Fruit fly (Drosophila melanogaster): Measurements from ENCODE around the gene Nbr.
A peak's percentile ranks its signal among the peaks of the same experiment; 100 is the strongest.

The Nbr gene

DNA sequence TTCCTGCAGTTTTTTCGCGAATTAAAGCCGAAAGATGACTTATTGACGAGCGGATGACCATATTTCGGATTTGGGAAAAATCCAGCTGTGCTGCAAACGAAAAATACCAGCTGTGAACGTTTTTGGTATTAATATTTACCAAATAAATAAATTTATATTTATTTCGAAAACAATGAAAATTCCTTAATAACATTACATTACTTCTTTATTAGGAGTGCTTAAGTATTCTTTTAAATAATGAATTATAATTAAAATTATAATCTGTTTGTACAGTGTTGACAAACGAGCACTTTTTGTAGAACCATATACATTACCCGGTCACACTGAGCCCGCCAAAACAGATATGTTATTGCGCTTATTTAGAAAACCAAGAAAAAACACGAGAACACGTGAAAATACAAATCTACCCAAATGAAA, 16.7 kb upstream of the Nbr start, which contains the start of the genes bur and Mcm10 (continued):
- TF ChIP-seq tll (GFP tag; optimal IDR thresholded peaks at IDR 0.05) (peak in 1 of 2 experiments; percentile 97), CG4282 (GFP tag; optimal IDR thresholded peaks at IDR 0.05) (no peak), BEAF-32 (GFP tag; optimal IDR thresholded peaks at IDR 0.05) (peak; percentile 28)

DNA sequence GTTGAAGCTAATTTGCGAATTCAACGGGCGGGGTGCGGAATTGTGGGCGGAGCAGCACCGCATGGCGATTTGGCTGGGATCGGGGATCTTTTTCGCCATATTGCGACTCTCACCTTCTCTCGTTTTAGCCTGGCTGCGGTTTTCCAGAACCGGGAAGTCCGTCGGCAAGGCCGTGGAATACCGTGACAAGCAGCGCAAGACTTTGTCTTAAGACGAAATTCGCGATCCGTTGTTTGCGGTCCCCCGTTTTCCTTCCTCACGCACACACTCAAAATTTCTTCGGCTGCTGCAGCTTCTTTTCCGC, 16.3 kb upstream of the Nbr start:
- TF ChIP-seq CG9609 (GFP tag; optimal IDR thresholded peaks at IDR 0.05), result no peak
- no peak for TF ChIP-seq tap (tag; optimal IDR thresholded peaks at IDR 0.05)
- TF ChIP-seq CG34422 (GFP tag; IDR thresholded peaks at IDR 0.05), result 0 out of 3 replicates have a peak, but pooled peaks have one; percentile 33
- 0 out of 2 replicates have a peak, but pooled peaks have one; percentile 6 for TF ChIP-seq MBD-R2 (GFP tag; IDR thresholded peaks at IDR 0.05)
- no peak for TF ChIP-seq slbo (GFP tag; IDR thresholded peaks at IDR 0.05)
- no peak for TF ChIP-seq Kr (GFP tag; optimal IDR thresholded peaks at IDR 0.05)
- no peak for TF ChIP-seq Gsc (GFP tag; IDR thresholded peaks at IDR 0.05)
- TF ChIP-seq CG15011 (GFP tag; optimal IDR thresholded peaks at IDR 0.05), result no peak
- TF ChIP-seq Hr51 (GFP tag; optimal IDR thresholded peaks at IDR 0.05), result no peak
- no peak for TF ChIP-seq en (GFP tag; optimal IDR thresholded peaks at IDR 0.05)
- no peak for TF ChIP-seq NfI (GFP tag; optimal IDR thresholded peaks at IDR 0.05)
- no peak for TF ChIP-seq CG6854 (GFP tag; optimal IDR thresholded peaks at IDR 0.05)
- no peak for TF ChIP-seq Ssrp (tag; optimal IDR thresholded peaks at IDR 0.05)
- no peak for TF ChIP-seq nerfin-2 (GFP tag; IDR thresholded peaks at IDR 0.05; ENCODE audit: partially characterized antibody)
- no peak for TF ChIP-seq amos (GFP tag; IDR thresholded peaks at IDR 0.05; ENCODE audit: partially characterized antibody)
- TF ChIP-seq CG12299 (tag; optimal IDR thresholded peaks at IDR 0.05), result no peak
- TF ChIP-seq CG13123 (GFP tag; optimal IDR thresholded peaks at IDR 0.05), result no peak
- 0 out of 3 replicates have a peak, but pooled peaks have one; percentile 19 for TF ChIP-seq hb (GFP tag; IDR thresholded peaks at IDR 0.05; ENCODE audit: partially characterized antibody)
- TF ChIP-seq cg (GFP tag; optimal IDR thresholded peaks at IDR 0.05), result peak; percentile 56
- no peak for TF ChIP-seq CG7987 (GFP tag; optimal IDR thresholded peaks at IDR 0.05)
- TF ChIP-seq p53 (GFP tag; optimal IDR thresholded peaks at IDR 0.05), result no peak
- TF ChIP-seq CG13424 (tag; optimal IDR thresholded peaks at IDR 0.05), result no peak
- no peak for TF ChIP-seq CG17612 (GFP tag; IDR thresholded peaks at IDR 0.05)
- TF ChIP-seq CG17359 (tag; optimal IDR thresholded peaks at IDR 0.05), result no peak
- TF ChIP-seq CG17385 (GFP tag; optimal IDR thresholded peaks at IDR 0.05), result no peak
- TF ChIP-seq Lim3 (GFP tag; IDR thresholded peaks at IDR 0.05), result no peak

DNA sequence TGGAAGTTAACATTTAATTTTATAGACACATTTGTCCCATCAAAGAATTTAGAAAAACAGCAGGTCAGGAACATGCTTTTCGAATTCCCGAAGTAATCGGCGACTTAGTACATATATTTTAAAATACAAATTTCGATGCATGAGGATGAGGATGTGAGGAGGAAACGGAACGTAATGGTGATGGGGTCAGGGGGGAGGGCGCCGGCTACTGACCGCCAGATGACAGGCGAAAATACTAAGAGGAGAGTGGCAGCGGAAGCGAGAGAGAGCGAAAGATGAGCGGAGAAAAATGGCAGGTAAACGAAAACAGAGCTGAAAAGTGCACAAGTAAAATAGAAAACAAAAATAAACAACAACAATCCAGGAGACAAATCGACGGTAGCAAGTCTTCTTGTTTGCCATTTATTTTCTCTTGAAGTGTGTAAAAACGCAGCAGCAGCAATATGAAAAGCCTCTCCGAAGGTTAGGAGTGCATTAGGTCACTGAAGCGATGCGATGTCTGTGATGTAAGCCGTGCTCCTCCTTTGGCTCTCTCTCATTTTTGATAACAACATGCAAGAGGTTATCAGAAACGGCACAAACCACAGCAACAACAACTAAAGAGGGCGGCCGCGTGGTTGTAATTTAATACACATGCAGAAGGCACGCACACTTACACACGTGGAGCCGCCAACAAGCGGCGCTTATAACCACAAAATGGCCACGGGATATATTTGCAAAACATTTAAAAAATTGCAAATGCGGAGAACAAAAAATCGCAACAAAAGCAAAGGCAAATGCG, 15.7 kb upstream of the Nbr start:
- no peak for TF ChIP-seq wdn (GFP tag; IDR thresholded peaks at IDR 0.05)
- no peak for TF ChIP-seq CoRest (tag; optimal IDR thresholded peaks at IDR 0.05)
- TF ChIP-seq Pdp1 (GFP tag; optimal IDR thresholded peaks at IDR 0.05), result peak in 1 of 2 experiments; percentile 93
- peak in 1 of 2 experiments; percentile 52 for TF ChIP-seq Trl (optimal IDR thresholded peaks at IDR 0.05)
- no peak for TF ChIP-seq Trl (GFP tag; optimal IDR thresholded peaks at IDR 0.05)
- peak; percentile 73 for TF ChIP-seq CG4360 (GFP tag; IDR thresholded peaks at IDR 0.05)
- TF ChIP-seq CG15479 (GFP tag; optimal IDR thresholded peaks at IDR 0.05), result peak; percentile 49
- no peak for TF ChIP-seq CG3838 (GFP tag; optimal IDR thresholded peaks at IDR 0.05)
- no peak for TF ChIP-seq CG9817 (tag; optimal IDR thresholded peaks at IDR 0.05)
- TF ChIP-seq Hr78 (GFP tag; optimal IDR thresholded peaks at IDR 0.05), result peak in 1 of 2 experiments; percentile 86
- no peak for TF ChIP-seq gt (GFP tag; IDR thresholded peaks at IDR 0.05)
- no peak for TF ChIP-seq pum (GFP tag; optimal IDR thresholded peaks at IDR 0.05)
- TF ChIP-seq chinmo (GFP tag; IDR thresholded peaks at IDR 0.05; ENCODE audit: partially characterized antibody), result 0 out of 4 replicates have a peak, but pooled peaks have one; percentile 66
- peak; percentile 68 for TF ChIP-seq cg (GFP tag; optimal IDR thresholded peaks at IDR 0.05)
- peak; percentile 84 for TF ChIP-seq dm (GFP tag; optimal IDR thresholded peaks at IDR 0.05)
- peak; percentile 58 for TF ChIP-seq bigmax (GFP tag; optimal IDR thresholded peaks at IDR 0.05)
- no peak for TF ChIP-seq Abd-B (GFP tag; optimal IDR thresholded peaks at IDR 0.05)
- TF ChIP-seq crol (GFP tag; IDR thresholded peaks at IDR 0.05), result peak; percentile 82
- no peak for TF ChIP-seq CrebB (tag; optimal IDR thresholded peaks at IDR 0.05)
